Fruit fly (Drosophila melanogaster): ENCODE measurements around the gene gnu.
A peak's percentile ranks its signal among the peaks of the same experiment; 100 is the strongest.

The gnu gene

dm6 chr3L:14757464-14758384 is 45.4 kb downstream of the gnu start, which contains the start of gene CG42507 (continued):
- TF ChIP-seq CG12104 (GFP tag; optimal IDR thresholded peaks at IDR 0.05) (no peak), Kr (GFP tag; optimal IDR thresholded peaks at IDR 0.05) (peak; percentile 77), lilli (GFP tag; optimal IDR thresholded peaks at IDR 0.05) (no peak), CrebB (tag; optimal IDR thresholded peaks at IDR 0.05) (peak; percentile 76), CG31441 (GFP tag; IDR thresholded peaks at IDR 0.05) (no peak; the same call in none of the 2 replicates), so (GFP tag; IDR thresholded peaks at IDR 0.05) (no peak; the same call in 1 of the 3 replicates), Xbp1 (GFP tag; optimal IDR thresholded peaks at IDR 0.05) (no peak), sob (GFP tag; IDR thresholded peaks at IDR 0.05) (no peak; the same call in 1 of the 2 replicates), gsb-n (tag; optimal IDR thresholded peaks at IDR 0.05) (no peak), CG17328 (GFP tag; IDR thresholded peaks at IDR 0.05) (no peak), CG10462 (GFP tag; optimal IDR thresholded peaks at IDR 0.05) (no peak), bsh (GFP tag; optimal IDR thresholded peaks at IDR 0.05) (peak in 1 of 2 experiments; percentile 23), MBD-R2 (GFP tag; IDR thresholded peaks at IDR 0.05) (peak; percentile 25; the same call in 1 of the 2 replicates), az2 (GFP tag; optimal IDR thresholded peaks at IDR 0.05) (no peak), CG3407 (GFP tag; optimal IDR thresholded peaks at IDR 0.05) (no peak), CG6654 (GFP tag; optimal IDR thresholded peaks at IDR 0.05) (no peak), ro (GFP tag; IDR thresholded peaks at IDR 0.05) (no peak), al (GFP tag; IDR thresholded peaks at IDR 0.05) (no peak), CG42726 (GFP tag; IDR thresholded peaks at IDR 0.05; ENCODE audit: partially characterized antibody) (no peak), hth (optimal IDR thresholded peaks at IDR 0.05) (no peak), CG8388 (GFP tag; optimal IDR thresholded peaks at IDR 0.05) (no peak), Lim3 (GFP tag; IDR thresholded peaks at IDR 0.05) (no peak), slbo (GFP tag; IDR thresholded peaks at IDR 0.05) (no peak), pnt (GFP tag; optimal IDR thresholded peaks at IDR 0.05) (peak; percentile 13), org-1 (GFP tag; optimal IDR thresholded peaks at IDR 0.05) (no peak), wek (GFP tag; optimal IDR thresholded peaks at IDR 0.05) (peak; percentile 55), CG11456 (GFP tag; IDR thresholded peaks at IDR 0.05) (no peak), dysf (GFP tag; IDR thresholded peaks at IDR 0.05) (no peak), dm (GFP tag; optimal IDR thresholded peaks at IDR 0.05) (peak; percentile 33), CG6272 (GFP tag; IDR thresholded peaks at IDR 0.05) (no peak), Hr51 (GFP tag; optimal IDR thresholded peaks at IDR 0.05) (no peak), CG12744 (GFP tag; optimal IDR thresholded peaks at IDR 0.05) (peak; percentile 34), Meics (GFP tag; optimal IDR thresholded peaks at IDR 0.05) (peak; percentile 34), chinmo (GFP tag; IDR thresholded peaks at IDR 0.05; ENCODE audit: partially characterized antibody) (peak; percentile 68; the same call in 2 of the 4 replicates), trh (GFP tag; optimal IDR thresholded peaks at IDR 0.05) (no peak), ind (GFP tag; optimal IDR thresholded peaks at IDR 0.05) (no peak), row (GFP tag; IDR thresholded peaks at IDR 0.05) (peak; percentile 47), bowl (GFP tag; IDR thresholded peaks at IDR 0.05) (no peak), CG6683 (GFP tag; optimal IDR thresholded peaks at IDR 0.05) (no peak), tgo (GFP tag; IDR thresholded peaks at IDR 0.05) (no peak), CG31365 (tag; optimal IDR thresholded peaks at IDR 0.05) (peak; percentile 52), CG34224 (GFP tag; IDR thresholded peaks at IDR 0.05; ENCODE audit: partially characterized antibody) (peak; percentile 74), CG13287 (GFP tag; IDR thresholded peaks at IDR 0.05; ENCODE audit: partially characterized antibody) (peak; percentile 54), stwl (tag; optimal IDR thresholded peaks at IDR 0.05) (no peak), ap (GFP tag; IDR thresholded peaks at IDR 0.05) (peak; percentile 16; the same call in 1 of the 2 replicates), Oli (tag; optimal IDR thresholded peaks at IDR 0.05) (no peak), CG17829 (tag; optimal IDR thresholded peaks at IDR 0.05) (peak; percentile 25), CG43689 (GFP tag; IDR thresholded peaks at IDR 0.05) (no peak), CG32532 (GFP tag; IDR thresholded peaks at IDR 0.05) (peak; percentile 45; the same call in 1 of the 2 replicates)

All from whole organism, embryonic.